Worm (Caenorhabditis elegans) whole organism, L4 larva: ENCODE data around the gene ard-1.

ENCODE experiments used
- F10B5.3 ChIP-seq: sonication (generic microtip); optimal IDR thresholded peaks from 2 replicates; lab custom pipeline; 2016; ENCODE audit warnings: mild to moderate bottlenecking, missing genetic modification characterization, missing compliant biosample characterization
- F49E8.2 ChIP-seq: sonication (generic microtip); optimal IDR thresholded peaks from 2 replicates; lab custom pipeline; 2016; ENCODE audit warnings: missing compliant biosample characterization, mild to moderate bottlenecking, missing genetic modification characterization, borderline replicate concordance
- Y105C5A.15 ChIP-seq: fragments of 200-800 bp; sonication (Bioruptor generic); IDR thresholded peaks from 2 replicates; pipeline ENCODE4 v1.3.6; 2022; ENCODE audit warnings: missing genetic modification characterization, missing compliant biosample characterization
- ZK546.5 ChIP-seq, 2 experiments: sonication (generic microtip); optimal IDR thresholded peaks; 2 replicates each; lab custom pipeline; 2017; ENCODE audit warnings: missing biosample characterization in 2 of 2, missing genetic modification characterization in 2 of 2
- attf-4 ChIP-seq: sonication (generic microtip); optimal IDR thresholded peaks from 3 replicates; lab custom pipeline; 2017; ENCODE audit warnings: missing biosample characterization, missing genetic modification characterization
- dve-1 ChIP-seq: sonication (generic microtip); optimal IDR thresholded peaks from 2 replicates; lab custom pipeline; 2017; ENCODE audit warnings: antibody characterized with exemption, mild to moderate bottlenecking, missing genetic modification characterization, missing compliant biosample characterization; ENCODE audit not compliant: insufficient read depth
- lin-29 ChIP-seq: fragments of 200-800 bp; sonication (Bioruptor generic); IDR thresholded peaks from 2 replicates; pipeline ENCODE4 v1.3.6; 2022; ENCODE audit warnings: missing genetic modification reagents, missing genetic modification characterization, missing compliant biosample characterization
- snpc-4 ChIP-seq: fragments of 150-350 bp; optimal IDR thresholded peaks from 2 replicates; lab custom pipeline; 2014; ENCODE audit warnings: missing biosample characterization, missing genetic modification characterization

DNA sequence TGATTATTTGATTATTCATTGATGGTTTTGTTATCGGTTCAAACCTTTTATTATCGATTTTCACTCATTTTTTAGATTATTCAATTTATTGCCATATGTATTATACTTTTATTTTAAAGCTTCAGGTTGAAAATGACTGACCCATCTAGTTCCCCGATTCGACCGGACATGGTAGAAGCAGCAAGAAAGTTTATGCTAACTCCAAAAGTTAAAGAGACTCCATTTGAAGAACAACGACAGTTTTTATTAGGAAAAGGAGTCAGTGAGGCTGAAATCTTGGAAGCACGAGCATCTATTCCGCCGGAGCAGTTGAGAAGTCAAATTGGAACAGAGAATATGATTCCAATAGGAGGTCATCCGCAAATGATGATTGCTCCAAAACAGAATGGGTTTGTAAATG lies 51.9 kb downstream of the ard-1 start, which contains the start of gene prx-14:
- TF ChIP-seq ZK546.5 (tag; optimal IDR thresholded peaks at IDR 0.05; lab: Kevin White, UChicago) (no peak), dve-1 (tag; lab: Kevin White, UChicago) (peak; percentile 5), lin-29 (GFP tag; lab: Robert Waterston, UW) (no peak), F10B5.3 (no peak), snpc-4 (tag; lab: Kevin White, UChicago) (no peak), Y105C5A.15 (GFP tag; lab: Robert Waterston, UW) (no peak), attf-4 (tag; lab: Kevin White, UChicago) (no peak), F49E8.2 (no peak)
